Worm (Caenorhabditis elegans) whole organism, mixed stage, embryonic: ENCODE results near the gene fbxa-11.
A peak's percentile ranks its signal among the peaks of the same experiment; 100 is the strongest.

Experiments used
- M03D4.4 ChIP-seq: sonication (generic microtip); optimal IDR thresholded peaks from 2 replicates; lab custom pipeline; 2017; ENCODE audit warnings: mild to moderate bottlenecking, missing genetic modification characterization, missing compliant biosample characterization
- bed-3 ChIP-seq: fragments of 200-800 bp; sonication (Bioruptor generic); optimal IDR thresholded peaks from 3 replicates; lab custom pipeline; 2018; ENCODE audit warnings: mild to moderate bottlenecking, missing genetic modification characterization, moderate library complexity, missing compliant biosample characterization
- ceh-43 ChIP-seq: fragments of 200-800 bp; sonication (Bioruptor generic); optimal IDR thresholded peaks from 2 replicates; lab custom pipeline; 2018; ENCODE audit warnings: mild to moderate bottlenecking, missing genetic modification characterization, moderate library complexity, missing compliant biosample characterization
- ceh-83 ChIP-seq: fragments of 200-800 bp; sonication (Bioruptor generic); optimal IDR thresholded peaks from 2 replicates; lab custom pipeline; 2018; ENCODE audit warnings: mild to moderate bottlenecking, missing genetic modification characterization, missing compliant biosample characterization
- ces-1 ChIP-seq: fragments of 150-350 bp; optimal IDR thresholded peaks from 2 replicates; lab custom pipeline; 2014; ENCODE audit warnings: missing biosample characterization, missing genetic modification reagents, missing genetic modification characterization
- cnd-1 ChIP-seq: fragments of 200-800 bp; sonication (Bioruptor generic); optimal IDR thresholded peaks from 2 replicates; lab custom pipeline; 2018; ENCODE audit warnings: mild to moderate bottlenecking, missing genetic modification characterization, missing compliant biosample characterization
- drap-1 ChIP-seq: fragments of 200-800 bp; sonication (Bioruptor generic); optimal IDR thresholded peaks from 3 replicates; lab custom pipeline; 2018; ENCODE audit warnings: mild to moderate bottlenecking, missing genetic modification characterization, missing compliant biosample characterization
- elt-1 ChIP-seq: sonication (generic microtip); optimal IDR thresholded peaks from 2 replicates; lab custom pipeline; 2017; ENCODE audit warnings: missing genetic modification characterization, mild to moderate bottlenecking, missing compliant biosample characterization, antibody characterized with exemption, moderate library complexity, borderline replicate concordance; ENCODE audit not compliant: insufficient read depth
- elt-3 ChIP-seq: fragments of 150-350 bp; optimal IDR thresholded peaks from 2 replicates; lab custom pipeline; 2014; ENCODE audit warnings: missing biosample characterization, missing genetic modification characterization
- ham-2 ChIP-seq: fragments of 200-800 bp; sonication (Bioruptor generic); optimal IDR thresholded peaks from 2 replicates; lab custom pipeline; 2018; ENCODE audit warnings: mild to moderate bottlenecking, missing genetic modification characterization, missing compliant biosample characterization
- hlh-1 ChIP-seq: fragments of 150-350 bp; optimal IDR thresholded peaks from 2 replicates; lab custom pipeline; 2014; ENCODE audit warnings: missing biosample characterization, missing genetic modification reagents, missing genetic modification characterization
- lin-32 ChIP-seq: fragments of 200-800 bp; sonication (Bioruptor generic); optimal IDR thresholded peaks from 2 replicates; lab custom pipeline; 2018; ENCODE audit warnings: mild to moderate bottlenecking, missing genetic modification characterization, missing compliant biosample characterization
- lsy-2 ChIP-seq: fragments of 150-350 bp; optimal IDR thresholded peaks from 2 replicates; lab custom pipeline; 2014; ENCODE audit warnings: missing biosample characterization, missing genetic modification characterization
- mab-5 ChIP-seq: fragments of 150-350 bp; optimal IDR thresholded peaks from 2 replicates; lab custom pipeline; 2014; ENCODE audit warnings: missing biosample characterization, missing genetic modification characterization
- mep-1 ChIP-seq: fragments of 150-350 bp; optimal IDR thresholded peaks from 2 replicates; lab custom pipeline; 2017; ENCODE audit warnings: missing biosample characterization, missing genetic modification reagents, missing genetic modification characterization, inconsistent platforms
- mls-2 ChIP-seq: sonication (generic microtip); optimal IDR thresholded peaks from 2 replicates; lab custom pipeline; 2016; ENCODE audit warnings: mild to moderate bottlenecking, missing genetic modification characterization, moderate library complexity, missing compliant biosample characterization
- nhr-12 ChIP-seq: fragments of 150-350 bp; optimal IDR thresholded peaks from 2 replicates; lab custom pipeline; 2014; ENCODE audit warnings: missing biosample characterization, missing genetic modification characterization
- nhr-76 ChIP-seq: sonication (generic microtip); optimal IDR thresholded peaks from 2 replicates; lab custom pipeline; 2017; ENCODE audit warnings: missing biosample characterization, missing genetic modification characterization
- pha-4 ChIP-seq: fragments of 150-350 bp; optimal IDR thresholded peaks from 2 replicates; lab custom pipeline; 2018; ENCODE audit warnings: missing biosample characterization, missing genetic modification reagents, missing genetic modification characterization
- sem-2 ChIP-seq: fragments of 200-800 bp; sonication (Bioruptor generic); optimal IDR thresholded peaks from 2 replicates; lab custom pipeline; 2018; ENCODE audit warnings: mild to moderate bottlenecking, missing genetic modification characterization, missing compliant biosample characterization
- snpc-4 ChIP-seq: fragments of 150-350 bp; optimal IDR thresholded peaks from 2 replicates; lab custom pipeline; 2014; ENCODE audit warnings: missing biosample characterization, missing genetic modification characterization
- sptf-1 ChIP-seq: sonication (generic microtip); optimal IDR thresholded peaks from 2 replicates; lab custom pipeline; 2017; ENCODE audit warnings: mild to moderate bottlenecking, missing genetic modification characterization, moderate library complexity, missing compliant biosample characterization
- tbx-8 ChIP-seq: fragments of 200-800 bp; sonication (Bioruptor generic); optimal IDR thresholded peaks from 2 replicates; lab custom pipeline; 2018; ENCODE audit warnings: mild to moderate bottlenecking, missing genetic modification characterization, moderate library complexity, missing compliant biosample characterization
- unc-120 ChIP-seq: sonication (generic microtip); optimal IDR thresholded peaks from 2 replicates; lab custom pipeline; 2017; ENCODE audit warnings: missing genetic modification characterization, missing compliant biosample characterization; ENCODE audit not compliant: poor library complexity, severe bottlenecking
- unc-39 ChIP-seq: fragments of 150-350 bp; optimal IDR thresholded peaks from 2 replicates; lab custom pipeline; 2014; ENCODE audit warnings: missing biosample characterization, missing genetic modification characterization
- unc-62 ChIP-seq: fragments of 150-350 bp; optimal IDR thresholded peaks from 2 replicates; lab custom pipeline; 2014; ENCODE audit warnings: missing biosample characterization, missing genetic modification reagents, missing genetic modification characterization
- ztf-11 ChIP-seq: fragments of 150-350 bp; optimal IDR thresholded peaks from 2 replicates; lab custom pipeline; 2014; ENCODE audit warnings: missing biosample characterization, missing genetic modification characterization

fbxa-11 gene

DNA sequence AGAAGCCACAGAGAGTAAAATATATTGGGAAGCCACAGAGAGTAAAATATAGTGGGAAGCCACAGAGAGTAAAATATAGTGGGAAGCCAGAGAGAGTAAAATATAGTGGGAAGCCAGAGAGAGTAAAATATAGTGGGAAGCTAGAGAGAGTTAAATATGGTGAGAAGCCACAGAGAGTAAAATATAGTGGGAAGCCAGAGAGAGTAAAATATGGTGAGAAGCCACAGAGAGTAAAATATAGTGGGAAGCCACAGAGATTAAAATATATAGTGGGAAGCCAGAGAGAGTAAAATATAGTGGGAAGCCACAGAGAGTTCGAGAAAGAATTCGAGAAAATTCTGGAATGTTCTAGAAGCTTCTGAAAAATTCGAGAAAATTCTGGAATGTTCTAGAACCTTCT is 19.3 kb upstream of the fbxa-11 start:
- TF ChIP-seq M03D4.4 (peak; percentile 91), cnd-1 (tag; lab: Kevin White, UChicago) (peak; percentile 49), lin-32 (GFP tag; lab: Kevin White, UChicago) (peak; percentile 85), ceh-83 (GFP tag; lab: Kevin White, UChicago) (peak; percentile 75), sem-2 (GFP tag; lab: Kevin White, UChicago) (peak; percentile 44), unc-120 (peak; percentile 49), mls-2 (tag; lab: Kevin White, UChicago) (peak; percentile 95), ceh-43 (GFP tag; lab: Kevin White, UChicago) (peak; percentile 50), bed-3 (GFP tag; lab: Kevin White, UChicago) (peak; percentile 72), sptf-1 (tag; lab: Kevin White, UChicago) (peak; percentile 96), tbx-8 (GFP tag; lab: Kevin White, UChicago) (peak; percentile 88)

DNA sequence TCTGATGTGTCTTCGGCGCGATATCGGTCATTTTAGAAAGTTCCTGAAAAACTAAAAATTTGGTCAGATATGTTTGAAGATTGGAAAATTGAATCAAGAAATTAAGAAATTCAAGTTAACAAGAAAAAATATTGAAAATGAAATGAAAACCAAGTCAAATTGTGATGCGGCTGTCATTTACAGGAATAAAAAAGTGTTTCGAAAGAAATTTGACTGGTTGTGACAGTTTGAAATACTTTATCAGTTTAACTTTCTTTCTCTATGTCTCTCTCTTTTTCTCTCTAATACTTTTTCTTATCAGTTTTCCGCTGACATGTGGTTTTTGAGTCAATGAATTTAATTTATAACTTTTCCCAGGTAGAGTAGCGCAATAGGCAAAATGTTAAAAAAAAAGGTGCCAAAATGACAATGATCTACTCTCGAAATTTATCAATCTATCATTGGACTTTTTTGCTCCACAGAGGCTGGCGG is 14.6 kb upstream of the fbxa-11 start, which contains the start of gene fbxa-55:
Gene fbxa-55 (minus strand): TSS at position 51 of the 471 bp plus-strand sequence.
- no peak for TF ChIP-seq sptf-1 (tag; lab: Kevin White, UChicago)
- no peak for TF ChIP-seq unc-120
- no peak for TF ChIP-seq elt-3 (tag; lab: Kevin White, UChicago)
- no peak for TF ChIP-seq ham-2
- no peak for TF ChIP-seq elt-1 (tag; lab: Kevin White, UChicago)
- no peak for TF ChIP-seq mab-5
- no peak for TF ChIP-seq mep-1
- TF ChIP-seq pha-4 (tag; lab: Kevin White, UChicago) = no peak

- TF ChIP-seq ham-2 (no peak), elt-1 (tag; lab: Kevin White, UChicago) (no peak), mab-5 (no peak), lin-32 (GFP tag; lab: Kevin White, UChicago) (no peak), sem-2 (GFP tag; lab: Kevin White, UChicago) (no peak), sptf-1 (tag; lab: Kevin White, UChicago) (no peak), unc-120 (no peak), drap-1 (GFP tag; lab: Kevin White, UChicago) (no peak), snpc-4 (tag; lab: Kevin White, UChicago) (no peak), ceh-43 (GFP tag; lab: Kevin White, UChicago) (no peak), nhr-12 (tag; lab: Kevin White, UChicago) (no peak), unc-62 (GFP tag; lab: Kevin White, UChicago) (no peak), unc-39 (tag; lab: Kevin White, UChicago) (no peak), lsy-2 (tag; lab: Kevin White, UChicago) (no peak), ceh-83 (GFP tag; lab: Kevin White, UChicago) (no peak), nhr-76 (tag; lab: Kevin White, UChicago) (no peak)
Observed at ce11 chrIII:937961-938360, 12.7 kb upstream of the fbxa-11 start, which contains the start of gene fbxa-56. TSS of gene fbxa-56 (minus strand) at chrIII:938061.

DNA sequence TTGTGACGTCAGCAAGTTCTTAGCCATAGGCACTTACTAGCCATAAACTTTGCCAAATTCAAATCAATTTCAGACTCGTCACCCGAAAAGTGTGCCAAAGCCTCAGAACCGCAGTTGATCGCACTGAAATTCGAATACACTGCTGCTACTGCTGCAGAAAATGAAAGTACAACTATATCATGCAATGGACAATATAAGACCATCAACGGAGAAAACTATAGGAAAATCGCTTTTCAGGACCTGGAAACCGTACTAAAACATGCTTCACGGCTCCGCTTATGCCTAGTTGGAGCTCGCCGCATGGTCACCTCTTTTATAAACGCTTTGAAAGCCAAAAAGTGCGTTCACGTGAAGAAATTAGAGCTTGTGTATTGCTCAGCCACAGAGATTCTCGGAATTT is 12.1 kb upstream of the fbxa-11 start, which contains the start of gene fbxa-22:
Gene fbxa-22 (plus strand): TSS at position 301 of the 400 bp plus-strand sequence.
- no peak for TF ChIP-seq ceh-43 (GFP tag; lab: Kevin White, UChicago)
- TF ChIP-seq drap-1 (GFP tag; lab: Kevin White, UChicago) = no peak
- no peak for TF ChIP-seq bed-3 (GFP tag; lab: Kevin White, UChicago)
- no peak for TF ChIP-seq hlh-1 (tag; lab: Kevin White, UChicago)
- no peak for TF ChIP-seq lin-32 (GFP tag; lab: Kevin White, UChicago)

- TF ChIP-seq ces-1 (GFP tag; lab: Kevin White, UChicago) (no peak), mls-2 (tag; lab: Kevin White, UChicago) (no peak), unc-62 (GFP tag; lab: Kevin White, UChicago) (no peak), ceh-83 (GFP tag; lab: Kevin White, UChicago) (no peak), unc-39 (tag; lab: Kevin White, UChicago) (no peak), sem-2 (GFP tag; lab: Kevin White, UChicago) (no peak), unc-120 (no peak)
Observed at ce11 chrIII:941958-942357, 8.7 kb upstream of the fbxa-11 start.

- TF ChIP-seq ztf-11 (no peak), snpc-4 (tag; lab: Kevin White, UChicago) (no peak)
Observed at ce11 chrIII:943426-943927, 7.2 kb upstream of the fbxa-11 start, which contains the start of gene fbxa-59. TSS of gene fbxa-59 (minus strand) at chrIII:943476.
